Fruit fly (Drosophila melanogaster): ENCODE results near the gene CG33923.

DNA sequence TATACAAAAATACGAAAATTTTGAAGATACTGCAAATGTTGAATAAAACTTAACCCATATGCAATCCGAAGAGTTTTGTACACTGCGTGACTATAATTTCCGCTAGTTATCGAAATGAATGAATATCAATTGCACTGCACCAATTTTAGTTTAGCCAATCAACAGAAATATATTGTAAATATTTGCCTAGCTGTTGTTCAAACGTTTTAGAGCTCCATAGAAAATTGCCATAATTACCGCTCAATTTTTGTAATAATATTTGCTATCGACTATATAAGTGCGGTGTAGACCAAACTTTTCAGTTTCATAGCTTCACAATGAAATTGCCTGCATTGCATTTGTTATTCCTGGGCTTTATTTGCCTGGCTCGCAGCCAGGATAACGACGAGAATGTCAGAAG, 13.0 kb downstream of the CG33923 start, which contains the start of gene a5:
- TF ChIP-seq pad (GFP tag; optimal IDR thresholded peaks at IDR 0.05) (no peak), CG33017 (tag; optimal IDR thresholded peaks at IDR 0.05) (no peak), Hr96 (GFP tag; optimal IDR thresholded peaks at IDR 0.05) (no peak), CG14711 (tag; optimal IDR thresholded peaks at IDR 0.05) (no peak), bab1 (GFP tag; optimal IDR thresholded peaks at IDR 0.05) (no peak), CG12768 (GFP tag; optimal IDR thresholded peaks at IDR 0.05) (no peak), Clk (GFP tag; optimal IDR thresholded peaks at IDR 0.05) (no peak), CG1620 (GFP tag; optimal IDR thresholded peaks at IDR 0.05) (no peak)
